Worm (Caenorhabditis elegans): Measurements from ENCODE around the gene Y48G9A.9.

Gene Y48G9A.9

DNA sequence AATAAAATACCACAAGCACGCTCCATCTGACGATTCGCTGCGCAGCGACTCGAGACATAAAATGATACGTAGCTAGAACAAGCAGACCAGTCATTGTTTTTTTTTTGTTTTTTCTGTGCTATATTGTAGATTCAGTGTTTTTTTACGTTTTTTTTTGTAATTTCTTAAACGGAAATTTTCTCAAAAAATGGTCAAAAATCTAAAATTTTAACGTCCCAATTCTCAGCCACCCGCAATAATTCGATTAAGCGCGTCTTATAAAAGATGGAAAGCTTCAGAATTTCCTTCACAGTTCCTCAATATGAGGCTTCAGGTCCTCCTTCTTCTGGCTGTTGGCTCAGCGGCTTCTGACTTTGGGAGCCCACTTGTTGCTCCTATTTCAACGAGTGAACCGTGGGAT is 25.0 kb downstream of the Y48G9A.9 start, which contains the start of gene Y48G9A.6:
Y48G9A.6 (plus strand) TSS at position 301 of the 400 bp plus-strand sequence.
- no peak for TF ChIP-seq ets-5 (GFP tag; IDR thresholded peaks at IDR 0.05)
- no peak for TF ChIP-seq mdl-1 (tag; optimal IDR thresholded peaks at IDR 0.05)

DNA sequence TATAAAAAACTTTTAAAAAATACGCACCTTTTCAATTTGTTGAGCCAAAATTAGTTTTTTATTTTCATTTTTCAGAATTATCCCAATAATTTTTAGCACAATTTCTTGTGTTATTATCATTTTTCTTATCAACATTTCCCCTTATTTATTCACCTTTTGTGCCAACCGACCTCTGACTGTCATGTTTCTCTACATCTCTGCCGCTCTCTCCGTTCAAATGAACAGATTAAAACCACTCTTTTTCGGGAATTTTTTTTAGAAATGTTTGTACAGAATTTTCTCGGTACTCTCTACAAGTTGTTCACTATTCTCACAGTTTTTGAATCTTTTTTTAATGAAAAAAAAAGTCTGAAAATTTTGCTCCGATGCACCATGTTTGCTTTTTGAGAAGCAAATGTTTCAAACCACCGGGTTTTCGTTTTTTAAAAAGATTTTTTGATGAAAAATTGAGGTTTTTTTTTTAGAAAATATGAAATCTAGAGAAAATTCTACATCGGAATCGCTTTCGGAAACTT is 31.2 kb downstream of the Y48G9A.9 start, which contains the start of gene frl-1:
frl-1 (plus strand) TSS at position 465 of the 515 bp plus-strand sequence.
- TF ChIP-seq nhr-76 (tag; optimal IDR thresholded peaks at IDR 0.05) (no peak), snu-23 (GFP tag; optimal IDR thresholded peaks at IDR 0.05) (no peak), nhr-77 (tag; optimal IDR thresholded peaks at IDR 0.05) (no peak), unc-30 (tag; optimal IDR thresholded peaks at IDR 0.05) (no peak), hpl-2 (GFP tag; optimal IDR thresholded peaks at IDR 0.05) (no peak), elt-2 (tag; optimal IDR thresholded peaks at IDR 0.05) (peak; percentile 15), ztf-4 (tag; optimal IDR thresholded peaks at IDR 0.05) (no peak), sox-4 (tag; optimal IDR thresholded peaks at IDR 0.05) (no peak), snpc-4 (tag; optimal IDR thresholded peaks at IDR 0.05) (no peak), mef-2 (tag; optimal IDR thresholded peaks at IDR 0.05) (no peak), Y116A8C.19 (tag; optimal IDR thresholded peaks at IDR 0.05; ENCODE audit: borderline replicate concordance) (no peak), efl-1 (optimal IDR thresholded peaks at IDR 0.05) (no peak), efl-1 (GFP tag; optimal IDR thresholded peaks at IDR 0.05 in 1 of 2) (peak in 1 of 2 experiments; percentile 83), zag-1 (tag; optimal IDR thresholded peaks at IDR 0.05) (no peak), hlh-4 (tag; optimal IDR thresholded peaks at IDR 0.05) (no peak), ceh-88 (GFP tag; IDR thresholded peaks at IDR 0.05) (no peak), lin-35 (GFP tag; optimal IDR thresholded peaks at IDR 0.05) (peak in 1 of 2 experiments; percentile 17)

DNA sequence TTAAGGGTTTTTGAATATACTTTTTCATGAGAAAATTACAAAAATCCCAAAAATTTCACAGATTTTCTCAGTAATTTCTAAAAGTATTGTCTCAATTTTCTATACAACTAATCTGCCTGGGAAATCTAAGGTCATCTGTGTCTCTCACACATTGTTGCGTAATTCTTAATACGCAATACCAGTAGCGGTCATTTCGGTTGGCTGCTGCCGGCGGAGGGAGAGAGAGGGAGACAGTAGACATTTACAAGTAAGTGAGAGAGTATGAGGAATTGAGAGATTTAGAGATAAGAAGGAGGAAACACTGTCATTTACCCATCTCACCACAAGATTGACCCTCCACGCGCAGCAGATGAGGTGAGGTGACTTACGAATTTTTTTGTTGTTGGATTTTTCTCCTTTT is 33.4 kb downstream of the Y48G9A.9 start:
- no peak for TF ChIP-seq elt-2 (tag; optimal IDR thresholded peaks at IDR 0.05)
- TF ChIP-seq lin-14 (GFP tag; optimal IDR thresholded peaks at IDR 0.05) = peak; percentile 67
- no peak for TF ChIP-seq nhr-84 (tag; optimal IDR thresholded peaks at IDR 0.05)
- TF ChIP-seq unc-130 (tag; optimal IDR thresholded peaks at IDR 0.05) = no peak
- no peak for TF ChIP-seq ceh-8 (GFP tag; optimal IDR thresholded peaks at IDR 0.05)
- TF ChIP-seq snpc-4 (tag; optimal IDR thresholded peaks at IDR 0.05) = no peak
- TF ChIP-seq nhr-76 (tag; optimal IDR thresholded peaks at IDR 0.05) = no peak
- TF ChIP-seq ztf-4 (tag; optimal IDR thresholded peaks at IDR 0.05) = no peak
- no peak for TF ChIP-seq tlp-1 (tag; optimal IDR thresholded peaks at IDR 0.05)
- TF ChIP-seq aha-1 (tag; optimal IDR thresholded peaks at IDR 0.05) = no peak
- no peak for TF ChIP-seq sup-37 (GFP tag; optimal IDR thresholded peaks at IDR 0.05)
- no peak for TF ChIP-seq sptf-1 (tag; optimal IDR thresholded peaks at IDR 0.05)
- no peak for TF ChIP-seq hlh-4 (tag; optimal IDR thresholded peaks at IDR 0.05)
- TF ChIP-seq pqm-1 (tag; optimal IDR thresholded peaks at IDR 0.05) = no peak
- no peak for TF ChIP-seq rnt-1 (tag; optimal IDR thresholded peaks at IDR 0.05)
- TF ChIP-seq Y116A8C.19 (tag; optimal IDR thresholded peaks at IDR 0.05; ENCODE audit: borderline replicate concordance) = no peak
- no peak for TF ChIP-seq unc-30 (tag; optimal IDR thresholded peaks at IDR 0.05)
- no peak for TF ChIP-seq lir-3 (tag; optimal IDR thresholded peaks at IDR 0.05; ENCODE audit: poor library complexity)
- no peak for TF ChIP-seq grh-1 (GFP tag; IDR thresholded peaks at IDR 0.05)
- TF ChIP-seq dsc-1 (tag; optimal IDR thresholded peaks at IDR 0.05) = no peak
- no peak for TF ChIP-seq zip-4 (GFP tag; optimal IDR thresholded peaks at IDR 0.05)
- TF ChIP-seq jun-1 (tag; optimal IDR thresholded peaks at IDR 0.05) = no peak
- no peak for TF ChIP-seq mef-2 (tag; optimal IDR thresholded peaks at IDR 0.05)
- TF ChIP-seq dpl-1 (GFP tag; optimal IDR thresholded peaks at IDR 0.05) = peak in 2 of 3 experiments; percentile 6 to 18
- no peak for TF ChIP-seq nhr-47 (tag; optimal IDR thresholded peaks at IDR 0.05)
- no peak for TF ChIP-seq nhr-237 (tag; optimal IDR thresholded peaks at IDR 0.05)
- no peak for TF ChIP-seq sox-4 (tag; optimal IDR thresholded peaks at IDR 0.05)
- no peak for TF ChIP-seq hpl-2 (GFP tag; optimal IDR thresholded peaks at IDR 0.05)
- peak in 1 of 6 experiments; percentile 51 for TF ChIP-seq elt-3 (tag; optimal IDR thresholded peaks at IDR 0.05)
- TF ChIP-seq blmp-1 (tag; optimal IDR thresholded peaks at IDR 0.05) = peak; percentile 28
- peak; percentile 68 for TF ChIP-seq mep-1 (tag; optimal IDR thresholded peaks at IDR 0.05)
- no peak for TF ChIP-seq vab-15 (tag; optimal IDR thresholded peaks at IDR 0.05)
- TF ChIP-seq ama-1 (optimal IDR thresholded peaks at IDR 0.05) = no peak
- no peak for TF ChIP-seq egl-13 (tag; optimal IDR thresholded peaks at IDR 0.05)
- TF ChIP-seq ces-1 (GFP tag; optimal IDR thresholded peaks at IDR 0.05) = no peak
- no peak for TF ChIP-seq unc-86 (tag; optimal IDR thresholded peaks at IDR 0.05)
- TF ChIP-seq egl-27 (tag; optimal IDR thresholded peaks at IDR 0.05) = no peak
- TF ChIP-seq mdl-1 (tag; optimal IDR thresholded peaks at IDR 0.05) = peak in 1 of 2 experiments; percentile 43
- no peak for TF ChIP-seq fkh-8 (tag; optimal IDR thresholded peaks at IDR 0.05)
- TF ChIP-seq lin-15B (tag; optimal IDR thresholded peaks at IDR 0.05) = no peak

Measured in whole organism, L1 larva.